Worm (Caenorhabditis elegans) whole organism, early embryonic: Measurements from ENCODE around the gene golg-4.
"Not testable (repeated sequence)": the region's sequence is repeated elsewhere in the genome, so short reads cannot be mapped to it uniquely, and the experiment has no call there.

Experiments
- B0310.2 ChIP-seq: sonication (generic microtip); optimal IDR thresholded peaks from 2 replicates; lab custom pipeline; 2016; ENCODE audit warnings: mild to moderate bottlenecking, missing genetic modification characterization, missing compliant biosample characterization
- F13C5.2 ChIP-seq: sonication (generic microtip); optimal IDR thresholded peaks from 2 replicates; lab custom pipeline; 2017; ENCODE audit warnings: mild to moderate bottlenecking, missing genetic modification characterization, inconsistent platforms, missing compliant biosample characterization
- aly-1 ChIP-seq: sonication (generic microtip); optimal IDR thresholded peaks from 2 replicates; lab custom pipeline; 2016; ENCODE audit warnings: missing genetic modification characterization, missing compliant biosample characterization
- ama-1 ChIP-seq: fragments of 150-350 bp; optimal IDR thresholded peaks from 2 replicates; lab custom pipeline; 2014
- ceh-13 ChIP-seq: fragments of 200-800 bp; sonication (Bioruptor generic); optimal IDR thresholded peaks from 2 replicates; lab custom pipeline; 2018; ENCODE audit warnings: mild to moderate bottlenecking, missing genetic modification characterization, missing compliant biosample characterization
- ceh-36 ChIP-seq: sonication (generic microtip); optimal IDR thresholded peaks from 2 replicates; lab custom pipeline; 2016; ENCODE audit warnings: missing genetic modification characterization, inconsistent platforms, missing compliant biosample characterization
- ets-7 ChIP-seq: sonication (generic microtip); optimal IDR thresholded peaks from 2 replicates; lab custom pipeline; 2016; ENCODE audit warnings: missing genotype, missing genetic modification characterization, missing compliant biosample characterization
- flt-1 ChIP-seq: fragments of 200-800 bp; sonication (Bioruptor generic); IDR thresholded peaks from 2 replicates; pipeline ENCODE4 v1.3.6; 2022; ENCODE audit warnings: missing genetic modification characterization, missing compliant biosample characterization
- hmbx-1 ChIP-seq: sonication (generic microtip); optimal IDR thresholded peaks from 2 replicates; lab custom pipeline; 2016; ENCODE audit warnings: mild to moderate bottlenecking, missing genetic modification characterization, missing compliant biosample characterization
- hmg-4 ChIP-seq: fragments of 200-800 bp; sonication (Bioruptor generic); optimal IDR thresholded peaks from 2 replicates; lab custom pipeline; 2018; ENCODE audit warnings: mild to moderate bottlenecking, missing genetic modification characterization, missing compliant biosample characterization
- hnd-1 ChIP-seq: sonication (generic microtip); optimal IDR thresholded peaks from 2 replicates; lab custom pipeline; 2016; ENCODE audit warnings: missing genetic modification characterization, missing compliant biosample characterization
- pes-1 ChIP-seq: fragments of 200-800 bp; sonication (Bioruptor generic); IDR thresholded peaks from 2 replicates; pipeline ENCODE4 v1.3.6; 2022; ENCODE audit warnings: missing genetic modification reagents, missing genetic modification characterization, missing compliant biosample characterization
- scrt-1 ChIP-seq: fragments of 200-800 bp; sonication (Bioruptor generic); IDR thresholded peaks from 2 replicates; pipeline ENCODE4 v1.3.6; 2022; ENCODE audit warnings: missing genetic modification characterization, missing compliant biosample characterization
- sea-1 ChIP-seq: fragments of 200-800 bp; sonication (Bioruptor generic); conservative IDR thresholded peaks from 2 replicates; pipeline ENCODE4 v1.3.6; 2022; ENCODE audit warnings: missing genetic modification characterization, missing compliant biosample characterization
- tbx-11 ChIP-seq: fragments of 200-800 bp; sonication (Bioruptor generic); IDR thresholded peaks from 2 replicates; pipeline ENCODE4 v1.3.6; 2022; ENCODE audit warnings: missing genetic modification characterization, missing compliant biosample characterization
- tbx-37 ChIP-seq: fragments of 200-800 bp; sonication (Bioruptor generic); conservative IDR thresholded peaks from 2 replicates; pipeline ENCODE4 v1.3.6; 2022; ENCODE audit warnings: missing genetic modification reagents, missing genetic modification characterization, missing compliant biosample characterization
- tra-4 ChIP-seq: sonication (generic microtip); optimal IDR thresholded peaks from 2 replicates; lab custom pipeline; 2017; ENCODE audit warnings: missing genetic modification characterization, missing compliant biosample characterization

golg-4 gene

ce11 chrIII:3444139-3444538 is 38.8 kb downstream of the golg-4 start, which contains the start of gene spe-41:
TSS of gene spe-41 (minus strand) at chrIII:3444210.
- TF ChIP-seq flt-1 (GFP tag; lab: Robert Waterston, UW) (no peak), aly-1 (tag; lab: Kevin White, UChicago) (no peak), ceh-13 (GFP tag; lab: Kevin White, UChicago) (no peak), hnd-1 (tag; lab: Kevin White, UChicago) (no peak), ceh-36 (tag; lab: Kevin White, UChicago) (no peak), hmg-4 (no peak), sea-1 (GFP tag; lab: Robert Waterston, UW) (no peak), ama-1 (lab: Kevin White, UChicago) (no peak), tbx-11 (GFP tag; lab: Robert Waterston, UW) (no peak), hmbx-1 (tag; lab: Kevin White, UChicago) (no peak), F13C5.2 (tag; lab: Kevin White, UChicago) (no peak), scrt-1 (GFP tag; lab: Robert Waterston, UW) (no peak), tbx-37 (no peak), ets-7 (tag; lab: Kevin White, UChicago) (no peak), pes-1 (GFP tag; lab: Robert Waterston, UW) (no peak), B0310.2 (tag; lab: Kevin White, UChicago) (no peak)

- TF ChIP-seq B0310.2 (tag; lab: Kevin White, UChicago) (no peak), tra-4 (tag; lab: Kevin White, UChicago) (no peak), hnd-1 (tag; lab: Kevin White, UChicago) (no peak), hmbx-1 (tag; lab: Kevin White, UChicago) (no peak), scrt-1 (GFP tag; lab: Robert Waterston, UW) (no peak), pes-1 (GFP tag; lab: Robert Waterston, UW) (no peak), ceh-36 (tag; lab: Kevin White, UChicago) (no peak), sea-1 (GFP tag; lab: Robert Waterston, UW) (no peak), aly-1 (tag; lab: Kevin White, UChicago) (no peak), tbx-11 (GFP tag; lab: Robert Waterston, UW) (no peak), ets-7 (tag; lab: Kevin White, UChicago) (no peak), tbx-37 (no peak), ama-1 (lab: Kevin White, UChicago) (no peak)
Observed at ce11 chrIII:3452563-3453210, 47.3 kb downstream of the golg-4 start, which contains the start of the genes K01A11.3 and C34C12.12. TSS of gene K01A11.3 (minus strand) at chrIII:3452613. TSS of gene C34C12.12 (plus strand) at chrIII:3453194.

DNA sequence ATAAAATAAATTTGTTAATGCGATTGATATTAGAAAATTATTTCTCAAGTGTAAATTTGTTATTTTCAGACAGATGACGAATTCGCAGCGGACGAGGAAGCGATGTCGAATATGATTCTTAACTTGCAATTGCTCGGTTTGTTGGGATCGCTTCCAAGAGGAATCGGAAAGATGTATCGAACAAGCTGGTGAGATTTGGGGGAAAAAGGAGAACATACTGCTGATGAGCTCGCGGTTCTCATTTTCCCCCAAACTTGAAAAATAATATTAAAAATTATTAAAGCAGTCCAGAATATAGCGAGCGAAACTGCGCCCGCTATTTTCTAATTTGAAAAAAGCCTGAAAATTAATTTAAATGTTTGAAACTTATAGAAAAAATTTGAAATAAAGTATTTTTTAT is 48.1 kb downstream of the golg-4 start, which contains the start of gene C34C12.2:
TSS of gene C34C12.2 (plus strand) at position 301 of the 400 bp plus-strand sequence.
- not testable (repeated sequence) for TF ChIP-seq ama-1 (lab: Kevin White, UChicago); pes-1 (GFP tag; lab: Robert Waterston, UW); scrt-1 (GFP tag; lab: Robert Waterston, UW)

DNA sequence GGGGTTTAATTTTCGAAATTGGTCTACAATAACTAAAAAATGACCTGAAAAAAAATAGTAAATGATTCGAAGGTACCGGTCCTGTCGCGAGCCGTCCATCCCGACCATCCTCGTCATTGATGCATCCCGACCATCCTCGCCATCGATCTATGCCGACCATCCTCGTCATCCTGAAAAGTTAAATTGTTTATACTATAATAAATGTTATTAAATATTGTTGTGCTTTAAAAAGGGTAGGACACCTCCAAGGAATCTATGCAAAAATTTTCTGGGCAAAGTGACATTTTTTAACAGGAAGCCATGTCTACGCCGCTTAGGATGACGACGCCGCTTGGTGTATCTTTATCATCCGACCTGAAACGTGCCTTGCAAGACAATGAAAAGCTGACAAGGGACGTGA is 48.7 kb downstream of the golg-4 start, which contains the start of gene C34C12.1:
TSS of gene C34C12.1 (plus strand) at position 301 of the 400 bp plus-strand sequence.
- not testable (repeated sequence) for TF ChIP-seq ama-1 (lab: Kevin White, UChicago); pes-1 (GFP tag; lab: Robert Waterston, UW); ets-7 (tag; lab: Kevin White, UChicago)

DNA sequence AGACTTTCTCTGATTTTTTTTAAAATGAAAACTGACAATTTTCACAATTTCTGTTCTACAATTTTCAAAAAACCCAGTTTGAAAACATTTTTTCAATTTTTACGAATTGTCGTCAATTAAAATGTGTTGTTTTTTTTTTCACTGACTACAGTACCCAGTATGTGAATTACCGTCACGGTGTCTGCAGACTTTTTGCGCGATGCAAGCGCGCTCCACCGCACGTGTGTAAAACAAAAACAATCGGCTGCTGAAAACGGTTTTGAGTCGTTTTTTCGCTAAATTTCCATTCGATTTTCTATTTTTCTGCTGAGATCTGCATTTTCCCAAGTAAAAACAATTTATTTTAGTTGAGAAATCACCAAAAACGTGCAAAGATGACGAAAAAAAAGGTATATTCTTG is 50.9 kb downstream of the golg-4 start:
- TF ChIP-seq hmg-4 (peak; percentile 1), F13C5.2 (tag; lab: Kevin White, UChicago) (peak; percentile 76), hnd-1 (tag; lab: Kevin White, UChicago) (no peak), B0310.2 (tag; lab: Kevin White, UChicago) (no peak), pes-1 (GFP tag; lab: Robert Waterston, UW) (peak; percentile 51; the same call in 1 of the 2 replicates), ets-7 (tag; lab: Kevin White, UChicago) (no peak)

DNA sequence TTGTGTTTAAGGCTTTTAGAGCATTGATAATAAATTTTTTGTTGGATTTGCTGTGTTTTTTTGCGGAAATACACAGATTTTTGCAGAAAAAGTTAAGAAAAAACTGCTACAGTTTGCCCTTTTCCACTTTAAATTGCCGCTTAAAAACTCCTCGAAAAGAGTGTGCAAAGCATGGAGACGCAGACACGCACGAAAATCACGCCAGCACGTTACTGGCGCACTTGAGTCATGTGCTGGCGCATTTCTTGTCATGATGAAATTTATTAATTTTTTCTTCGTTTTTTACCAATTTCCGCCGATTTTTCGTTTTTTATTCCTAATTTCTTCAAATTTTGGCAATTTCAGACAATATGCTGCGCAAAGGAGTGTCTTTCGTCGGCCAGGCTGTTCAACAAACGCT is 54.7 kb downstream of the golg-4 start, which contains the start of gene C34C12.8:
TSS of gene C34C12.8 (plus strand) at position 346 of the 400 bp plus-strand sequence.
- TF ChIP-seq flt-1 (GFP tag; lab: Robert Waterston, UW) (peak; percentile 46; the same call in 1 of the 2 replicates), ama-1 (lab: Kevin White, UChicago) (no peak), tbx-11 (GFP tag; lab: Robert Waterston, UW) (no peak), ets-7 (tag; lab: Kevin White, UChicago) (no peak), tra-4 (tag; lab: Kevin White, UChicago) (no peak), sea-1 (GFP tag; lab: Robert Waterston, UW) (peak; percentile 50; the same call in 1 of the 2 replicates), scrt-1 (GFP tag; lab: Robert Waterston, UW) (no peak), hmg-4 (peak; percentile 56), aly-1 (tag; lab: Kevin White, UChicago) (no peak), B0310.2 (tag; lab: Kevin White, UChicago) (no peak), F13C5.2 (tag; lab: Kevin White, UChicago) (peak; percentile 72), hnd-1 (tag; lab: Kevin White, UChicago) (no peak), pes-1 (GFP tag; lab: Robert Waterston, UW) (peak; percentile 64; the same call in 1 of the 2 replicates), tbx-37 (0 out of 2 replicates have a peak, but pooled peaks have one; percentile 30), hmbx-1 (tag; lab: Kevin White, UChicago) (no peak), ceh-13 (GFP tag; lab: Kevin White, UChicago) (no peak), ceh-36 (tag; lab: Kevin White, UChicago) (no peak)

DNA sequence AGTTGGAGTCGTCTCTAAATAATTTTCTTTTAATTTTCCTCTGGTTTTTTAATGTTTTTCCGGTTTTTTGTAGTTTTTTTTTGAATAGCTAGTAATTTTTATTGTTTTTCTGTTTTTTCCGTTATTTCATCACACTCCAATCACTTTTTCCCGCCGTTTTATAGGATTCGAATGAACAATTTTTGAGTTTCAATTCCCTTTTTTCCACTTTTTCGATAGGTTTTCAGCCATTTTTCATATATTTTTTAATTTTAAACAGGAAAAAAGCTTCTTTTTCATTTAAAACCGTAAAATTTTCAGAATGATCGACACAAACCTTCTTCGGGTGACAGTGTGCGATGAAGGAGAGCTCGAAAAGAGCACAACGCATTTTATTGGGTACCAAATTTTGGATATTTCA is 56.0 kb downstream of the golg-4 start, which contains the start of gene pph-6:
TSS of gene pph-6 (plus strand) at position 301 of the 400 bp plus-strand sequence.
- TF ChIP-seq scrt-1 (GFP tag; lab: Robert Waterston, UW): no peak
